Fruit fly (Drosophila melanogaster): ENCODE measurements around the gene CG14187.

Gene CG14187

dm6 chr3L:20104543-20105046 is 8.1 kb downstream of the CG14187 start:
- TF ChIP-seq sr (GFP tag; IDR thresholded peaks at IDR 0.05) = peak; percentile 81
- TF ChIP-seq gce (GFP tag; IDR thresholded peaks at IDR 0.05) = no peak
- no peak for TF ChIP-seq B-H2 (GFP tag; optimal IDR thresholded peaks at IDR 0.05)
- no peak for TF ChIP-seq CG2129 (GFP tag; IDR thresholded peaks at IDR 0.05; ENCODE audit: partially characterized antibody)
- no peak for TF ChIP-seq Adf1 (GFP tag; IDR thresholded peaks at IDR 0.05)
- TF ChIP-seq CG1647 (GFP tag; optimal IDR thresholded peaks at IDR 0.05) = no peak
- TF ChIP-seq luna (GFP tag; optimal IDR thresholded peaks at IDR 0.05) = no peak
- no peak for TF ChIP-seq ash1 (GFP tag; optimal IDR thresholded peaks at IDR 0.05)
- TF ChIP-seq CG12391 (tag; optimal IDR thresholded peaks at IDR 0.05) = no peak
- no peak for TF ChIP-seq Fer1 (GFP tag; optimal IDR thresholded peaks at IDR 0.05)
- peak in 1 of 2 experiments; percentile 14 for TF ChIP-seq eve (GFP tag; optimal IDR thresholded peaks at IDR 0.05)
- TF ChIP-seq CG43689 (GFP tag; IDR thresholded peaks at IDR 0.05) = no peak
- no peak for TF ChIP-seq crol (GFP tag; IDR thresholded peaks at IDR 0.05)
- TF ChIP-seq bbx (GFP tag; IDR thresholded peaks at IDR 0.05; ENCODE audit: partially characterized antibody) = no peak
- peak; percentile 94 for TF ChIP-seq ewg (GFP tag; optimal IDR thresholded peaks at IDR 0.05)
- TF ChIP-seq sc (optimal IDR thresholded peaks at IDR 0.05) = no peak
- TF ChIP-seq sc (GFP tag; optimal IDR thresholded peaks at IDR 0.05) = no peak
- no peak for TF ChIP-seq wor (GFP tag; IDR thresholded peaks at IDR 0.05)
- TF ChIP-seq her (GFP tag; optimal IDR thresholded peaks at IDR 0.05) = no peak
- no peak for TF ChIP-seq Hmx (GFP tag; optimal IDR thresholded peaks at IDR 0.05)
- no peak for TF ChIP-seq HHEX (GFP tag; optimal IDR thresholded peaks at IDR 0.05)
- no peak for TF ChIP-seq gcm (GFP tag; optimal IDR thresholded peaks at IDR 0.05)
- no peak for TF ChIP-seq CG9437 (GFP tag; optimal IDR thresholded peaks at IDR 0.05)
- TF ChIP-seq org-1 (GFP tag; optimal IDR thresholded peaks at IDR 0.05) = no peak
- TF ChIP-seq pros (GFP tag; optimal IDR thresholded peaks at IDR 0.05) = no peak
- TF ChIP-seq CG6791 (GFP tag; IDR thresholded peaks at IDR 0.05; ENCODE audit: partially characterized antibody) = no peak
- no peak for TF ChIP-seq tna (GFP tag; IDR thresholded peaks at IDR 0.05; ENCODE audit: partially characterized antibody)
- TF ChIP-seq trem (tag; optimal IDR thresholded peaks at IDR 0.05) = no peak
- peak; percentile 79; the same call in 1 of the 2 replicates for TF ChIP-seq CG16779 (GFP tag; IDR thresholded peaks at IDR 0.05)
- no peak for TF ChIP-seq gsb (GFP tag; IDR thresholded peaks at IDR 0.05)
- no peak for TF ChIP-seq CG1792 (GFP tag; optimal IDR thresholded peaks at IDR 0.05)
- no peak for TF ChIP-seq CG15073 (GFP tag; optimal IDR thresholded peaks at IDR 0.05)
- TF ChIP-seq Sry-δ (GFP tag; optimal IDR thresholded peaks at IDR 0.05) = no peak
- no peak for TF ChIP-seq trh (GFP tag; optimal IDR thresholded peaks at IDR 0.05)
- TF ChIP-seq CrebB (tag; optimal IDR thresholded peaks at IDR 0.05) = no peak
- no peak for TF ChIP-seq Neu2 (GFP tag; optimal IDR thresholded peaks at IDR 0.05; ENCODE audit: borderline replicate concordance)
- no peak for TF ChIP-seq Dbx (GFP tag; IDR thresholded peaks at IDR 0.05)
- TF ChIP-seq ci (GFP tag; IDR thresholded peaks at IDR 0.05) = no peak
- TF ChIP-seq Med (GFP tag) = no peak
- no peak for TF ChIP-seq Optix (GFP tag; IDR thresholded peaks at IDR 0.05)
- TF ChIP-seq CG32772 (GFP tag; IDR thresholded peaks at IDR 0.05) = no peak
- TF ChIP-seq hb (GFP tag; IDR thresholded peaks at IDR 0.05; ENCODE audit: partially characterized antibody) = no peak
- no peak for TF ChIP-seq CG9609 (GFP tag; optimal IDR thresholded peaks at IDR 0.05)
- no peak for TF ChIP-seq sim (GFP tag; IDR thresholded peaks at IDR 0.05)
- TF ChIP-seq Dad (GFP tag; optimal IDR thresholded peaks at IDR 0.05) = no peak
- no peak for TF ChIP-seq amos (GFP tag; IDR thresholded peaks at IDR 0.05; ENCODE audit: partially characterized antibody)
- no peak for TF ChIP-seq CG1529 (GFP tag; optimal IDR thresholded peaks at IDR 0.05)
- no peak for TF ChIP-seq Hr51 (GFP tag; optimal IDR thresholded peaks at IDR 0.05)
- TF ChIP-seq CG11093 (GFP tag; IDR thresholded peaks at IDR 0.05) = no peak
- TF ChIP-seq Dp (GFP tag; optimal IDR thresholded peaks at IDR 0.05) = no peak
- no peak for TF ChIP-seq ranshi (GFP tag; IDR thresholded peaks at IDR 0.05)
- no peak for TF ChIP-seq Taf1 (GFP tag; IDR thresholded peaks at IDR 0.05)

Measured in whole organism, embryonic.